Worm (Caenorhabditis elegans) whole organism, L3 larva: ENCODE results near the gene lips-5.

Source experiments
- nfya-1 ChIP-seq: sonication (generic microtip); optimal IDR thresholded peaks from 2 replicates; lab custom pipeline; 2017; ENCODE audit warnings: missing genetic modification characterization, mild to moderate bottlenecking, missing compliant biosample characterization, antibody characterized with exemption, moderate library complexity; ENCODE audit not compliant: insufficient read depth
- nhr-237 ChIP-seq: fragments of 150-350 bp; optimal IDR thresholded peaks from 2 replicates; lab custom pipeline; 2014; ENCODE audit warnings: missing biosample characterization, missing genetic modification characterization
- nhr-77 ChIP-seq: fragments of 150-350 bp; optimal IDR thresholded peaks from 2 replicates; lab custom pipeline; 2014; ENCODE audit warnings: missing biosample characterization, missing genetic modification characterization
- zag-1 ChIP-seq: fragments of 150-350 bp; optimal IDR thresholded peaks from 2 replicates; lab custom pipeline; 2014; ENCODE audit warnings: missing biosample characterization, missing genetic modification characterization

- TF ChIP-seq nhr-237 (tag; lab: Kevin White, UChicago) (no peak), nhr-77 (tag; lab: Kevin White, UChicago) (no peak), nfya-1 (tag; lab: Kevin White, UChicago) (no peak), zag-1 (tag; lab: Kevin White, UChicago) (no peak)
Observed at ce11 chrIV:11796818-11797217, 23.3 kb upstream of the lips-5 start.
